Fruit fly (Drosophila melanogaster) whole organism, embryonic: Measurements from ENCODE around the gene osp.

Experiments
- Aef1 ChIP-seq: fragments of 200-800 bp; sonication (Bioruptor generic); IDR thresholded peaks from 3 replicates; pipeline ENCODE4 v1.3.6; 2022; ENCODE audit warnings: missing biosample characterization, missing genetic modification characterization
- Atf3 ChIP-seq: fragments of 200-800 bp; sonication (Bioruptor generic); optimal IDR thresholded peaks from 3 replicates; lab custom pipeline; 2016; ENCODE audit warnings: missing biosample characterization, missing genetic modification characterization
- CG10366 ChIP-seq: fragments of 200-800 bp; sonication (Bioruptor generic); IDR thresholded peaks from 2 replicates; pipeline ENCODE4 v1.3.6; 2022; ENCODE audit warnings: missing biosample characterization, missing genetic modification characterization
- CG10565 ChIP-seq: fragments of 200-800 bp; sonication (Bioruptor generic); optimal IDR thresholded peaks from 3 replicates; lab custom pipeline; 2016; ENCODE audit warnings: missing biosample characterization, mild to moderate bottlenecking, missing genetic modification characterization
- CG12744 ChIP-seq: fragments of 200-800 bp; sonication (Bioruptor generic); optimal IDR thresholded peaks from 2 replicates; lab custom pipeline; 2016; ENCODE audit warnings: missing biosample characterization, missing genetic modification characterization
- CG14710 ChIP-seq: fragments of 200-800 bp; sonication (Bioruptor generic); optimal IDR thresholded peaks from 3 replicates; lab custom pipeline; 2019; ENCODE audit warnings: missing biosample characterization, mild to moderate bottlenecking, missing genetic modification characterization, moderate library complexity
- CG17612 ChIP-seq: fragments of 200-800 bp; sonication (Bioruptor generic); IDR thresholded peaks from 2 replicates; pipeline ENCODE4 v1.3.6; 2022; ENCODE audit warnings: missing biosample characterization, missing genetic modification characterization
- CG17802 ChIP-seq: fragments of 200-800 bp; sonication (Bioruptor generic); optimal IDR thresholded peaks from 2 replicates; lab custom pipeline; 2018; ENCODE audit warnings: missing biosample characterization, mild to moderate bottlenecking, missing genetic modification characterization, moderate library complexity
- CG17912 ChIP-seq: fragments of 200-800 bp; sonication (Bioruptor generic); optimal IDR thresholded peaks from 2 replicates; lab custom pipeline; 2018; ENCODE audit warnings: missing biosample characterization, mild to moderate bottlenecking, missing genetic modification characterization
- CG18011 ChIP-seq: fragments of 200-800 bp; sonication (Bioruptor generic); optimal IDR thresholded peaks from 2 replicates; lab custom pipeline; 2017; ENCODE audit warnings: missing biosample characterization, missing genetic modification characterization, mild to moderate bottlenecking, moderate library complexity, missing genotype
- CG2875 ChIP-seq: fragments of 200-800 bp; sonication (Bioruptor generic); optimal IDR thresholded peaks from 2 replicates; lab custom pipeline; 2017; ENCODE audit warnings: missing biosample characterization, mild to moderate bottlenecking, missing genetic modification characterization, missing genetic modification reagents
- CG31224 ChIP-seq: fragments of 200-800 bp; sonication (Bioruptor generic); IDR thresholded peaks from 2 replicates; pipeline ENCODE4 v1.3.6; 2022; ENCODE audit warnings: missing biosample characterization, missing genetic modification characterization
- CG32772 ChIP-seq: fragments of 200-800 bp; sonication (Bioruptor generic); IDR thresholded peaks from 2 replicates; pipeline ENCODE4 v1.3.6; 2022; ENCODE audit warnings: missing biosample characterization, missing genetic modification characterization
- CG7372 ChIP-seq: fragments of 200-800 bp; sonication (Bioruptor generic); IDR thresholded peaks from 2 replicates; pipeline ENCODE4 v1.3.6; 2022; ENCODE audit warnings: missing biosample characterization, missing genetic modification characterization
- CG7987 ChIP-seq: fragments of 200-800 bp; sonication (Bioruptor generic); optimal IDR thresholded peaks from 2 replicates; lab custom pipeline; 2018; ENCODE audit warnings: missing biosample characterization, mild to moderate bottlenecking, missing genetic modification characterization, moderate library complexity
- CG8924 ChIP-seq: fragments of 200-800 bp; optimal IDR thresholded peaks from 3 replicates; lab custom pipeline; 2019; ENCODE audit warnings: missing biosample characterization, mild to moderate bottlenecking, missing genetic modification characterization, moderate library complexity
- CG9932 ChIP-seq: fragments of 200-800 bp; sonication (Bioruptor generic); IDR thresholded peaks from 2 replicates; pipeline ENCODE4 v1.3.6; 2022; ENCODE audit warnings: missing biosample characterization, missing genetic modification characterization
- D19A ChIP-seq: fragments of 200-800 bp; optimal IDR thresholded peaks from 3 replicates; lab custom pipeline; 2019; ENCODE audit warnings: missing biosample characterization, mild to moderate bottlenecking, missing genetic modification characterization, moderate library complexity
- Dip2 ChIP-seq: fragments of 200-800 bp; sonication (Bioruptor generic); IDR thresholded peaks from 2 replicates; pipeline ENCODE4 v1.3.6; 2022; ENCODE audit warnings: missing biosample characterization, missing genetic modification characterization
- Doc2 ChIP-seq: fragments of 200-800 bp; sonication (Bioruptor generic); IDR thresholded peaks from 2 replicates; pipeline ENCODE4 v1.3.6; 2022; ENCODE audit warnings: missing biosample characterization, missing genetic modification characterization
- Dref ChIP-seq: fragments of 200-800 bp; sonication (Bioruptor generic); IDR thresholded peaks from 2 replicates; pipeline ENCODE4 v1.3.6; 2022; ENCODE audit warnings: missing biosample characterization, missing genetic modification characterization
- E2f2 ChIP-seq: fragments of 200-800 bp; sonication (Bioruptor generic); IDR thresholded peaks from 2 replicates; pipeline ENCODE4 v1.3.6; 2022; ENCODE audit warnings: missing biosample characterization, missing genetic modification characterization
- Elba2 ChIP-seq: fragments of 200-800 bp; sonication (Bioruptor generic); optimal IDR thresholded peaks from 3 replicates; lab custom pipeline; 2016; ENCODE audit warnings: missing biosample characterization, missing genetic modification characterization
- Fer2 ChIP-seq: fragments of 200-800 bp; sonication (Bioruptor generic); optimal IDR thresholded peaks from 2 replicates; lab custom pipeline; 2018; ENCODE audit warnings: missing biosample characterization, mild to moderate bottlenecking, missing genetic modification characterization, moderate library complexity
- GATAe ChIP-seq: fragments of 200-800 bp; sonication (Bioruptor generic); conservative IDR thresholded peaks from 2 replicates; pipeline ENCODE4 v1.3.6; 2022; ENCODE audit warnings: missing biosample characterization, missing genetic modification characterization
- HLH54F ChIP-seq: fragments of 200-800 bp; sonication (Bioruptor generic); optimal IDR thresholded peaks from 3 replicates; lab custom pipeline; 2016; ENCODE audit warnings: missing biosample characterization, missing genetic modification characterization
- Hmx ChIP-seq: fragments of 200-800 bp; sonication (Bioruptor generic); optimal IDR thresholded peaks from 2 replicates; lab custom pipeline; 2016; ENCODE audit warnings: missing biosample characterization, missing genetic modification characterization
- MBD-R2 ChIP-seq: fragments of 200-800 bp; sonication (Bioruptor generic); IDR thresholded peaks from 2 replicates; pipeline ENCODE4 v1.3.6; 2022; ENCODE audit warnings: missing biosample characterization, missing genetic modification characterization
- Myb ChIP-seq: fragments of 200-800 bp; sonication (Bioruptor generic); optimal IDR thresholded peaks from 2 replicates; lab custom pipeline; 2016; ENCODE audit warnings: missing biosample characterization, missing genetic modification characterization
- Scr ChIP-seq: fragments of 200-800 bp; sonication (Bioruptor generic); IDR thresholded peaks from 2 replicates; pipeline ENCODE4 v1.3.6; 2022; ENCODE audit warnings: missing biosample characterization, missing genetic modification characterization; ENCODE audit not compliant: partially characterized antibody
- YL-1 ChIP-seq: fragments of 200-800 bp; sonication (Bioruptor generic); optimal IDR thresholded peaks from 3 replicates; lab custom pipeline; 2017; ENCODE audit warnings: missing biosample characterization, mild to moderate bottlenecking, missing genetic modification characterization
- ash1 ChIP-seq: fragments of 200-800 bp; sonication (Bioruptor generic); optimal IDR thresholded peaks from 2 replicates; lab custom pipeline; 2018; ENCODE audit warnings: missing biosample characterization, mild to moderate bottlenecking, missing genetic modification characterization
- cas ChIP-seq: fragments of 200-800 bp; sonication (Bioruptor generic); IDR thresholded peaks from 2 replicates; pipeline ENCODE4 v1.3.6; 2022; ENCODE audit warnings: missing biosample characterization, missing genetic modification characterization
- chif ChIP-seq, 2 experiments: fragments of 200-800 bp; sonication (Bioruptor generic); optimal IDR thresholded peaks; 3 replicates each; lab custom pipeline; 2016; ENCODE audit warnings: missing biosample characterization in 2 of 2, missing genetic modification characterization in 2 of 2
- dpn ChIP-seq, 2 experiments: fragments of 200-800 bp; sonication (Bioruptor generic); optimal IDR thresholded peaks; 3 replicates each; lab custom pipeline; 2016; ENCODE audit warnings: missing biosample characterization in 2 of 2, missing genetic modification characterization in 2 of 2
- en ChIP-seq: fragments of 200-800 bp; sonication (Bioruptor generic); optimal IDR thresholded peaks from 2 replicates; lab custom pipeline; 2016; ENCODE audit warnings: missing biosample characterization, missing genetic modification characterization
- ewg ChIP-seq: fragments of 200-800 bp; sonication (Bioruptor generic); optimal IDR thresholded peaks from 3 replicates; lab custom pipeline; 2017; ENCODE audit warnings: mild to moderate bottlenecking, missing biosample characterization, missing genetic modification reagents, missing genetic modification characterization
- ham ChIP-seq: fragments of 200-800 bp; sonication (Bioruptor generic); IDR thresholded peaks from 2 replicates; pipeline ENCODE4 v1.3.6; 2022; ENCODE audit warnings: missing biosample characterization, missing genetic modification characterization
- lbe ChIP-seq: fragments of 200-800 bp; sonication (Bioruptor generic); optimal IDR thresholded peaks from 2 replicates; lab custom pipeline; 2016; ENCODE audit warnings: missing biosample characterization, mild to moderate bottlenecking, missing genetic modification characterization
- mirr ChIP-seq: fragments of 200-800 bp; sonication (Bioruptor generic); optimal IDR thresholded peaks from 3 replicates; lab custom pipeline; 2018; ENCODE audit warnings: missing biosample characterization, mild to moderate bottlenecking, missing genetic modification characterization
- odd ChIP-seq: fragments of 200-800 bp; sonication (Bioruptor generic); optimal IDR thresholded peaks from 2 replicates; lab custom pipeline; 2017; ENCODE audit warnings: missing biosample characterization, mild to moderate bottlenecking, missing genetic modification characterization
- pnt ChIP-seq: fragments of 200-800 bp; sonication (Bioruptor generic); optimal IDR thresholded peaks from 3 replicates; lab custom pipeline; 2016; ENCODE audit warnings: missing biosample characterization, missing genetic modification characterization
- pros ChIP-seq: fragments of 200-800 bp; sonication (Bioruptor generic); optimal IDR thresholded peaks from 3 replicates; lab custom pipeline; 2019; ENCODE audit warnings: missing biosample characterization, mild to moderate bottlenecking, missing genetic modification characterization, moderate library complexity
- sc ChIP-seq, 3 experiments: fragments of >200 bp in 2 of 3; fragments of 200-800 bp in 1 of 3; sonication (Bioruptor generic) in 1 of 3; optimal IDR thresholded peaks; 2 replicates in 2 of 3; 3 replicates in 1 of 3; lab custom pipeline; 2017; ENCODE audit warnings: mild to moderate bottlenecking in 1 of 3, missing biosample characterization in 1 of 3, missing genetic modification characterization in 1 of 3, missing genetic modification reagents in 1 of 3
- sim ChIP-seq: fragments of 200-800 bp; sonication (Bioruptor generic); IDR thresholded peaks from 2 replicates; pipeline ENCODE4 v1.3.6; 2022; ENCODE audit warnings: missing biosample characterization, missing genetic modification characterization
- slou ChIP-seq: fragments of 200-800 bp; sonication (Bioruptor generic); optimal IDR thresholded peaks from 3 replicates; lab custom pipeline; 2016; ENCODE audit warnings: missing biosample characterization, missing genetic modification characterization
- stwl ChIP-seq: fragments of 200-800 bp; sonication (Bioruptor generic); optimal IDR thresholded peaks from 3 replicates; lab custom pipeline; 2018; ENCODE audit warnings: missing biosample characterization, mild to moderate bottlenecking, missing genetic modification characterization, moderate library complexity
- tin ChIP-seq: fragments of 200-800 bp; sonication (Bioruptor generic); optimal IDR thresholded peaks from 3 replicates; lab custom pipeline; 2016; ENCODE audit warnings: missing biosample characterization, missing genetic modification characterization
- tio ChIP-seq: fragments of 200-800 bp; sonication (Bioruptor generic); optimal IDR thresholded peaks from 2 replicates; lab custom pipeline; 2017; ENCODE audit warnings: missing biosample characterization, missing genetic modification characterization, inconsistent platforms
- tll ChIP-seq, 2 experiments: fragments of 200-800 bp in 1 of 2; fragments of >200 bp in 1 of 2; sonication (Bioruptor generic) in 1 of 2; optimal IDR thresholded peaks; 2 replicates each; lab custom pipeline; 2017 to 2019; ENCODE audit warnings: missing biosample characterization in 2 of 2, missing genetic modification characterization in 2 of 2, mild to moderate bottlenecking in 1 of 2, moderate library complexity in 1 of 2
- zf30C ChIP-seq: fragments of 200-800 bp; sonication (Bioruptor generic); optimal IDR thresholded peaks from 3 replicates; lab custom pipeline; 2018; ENCODE audit warnings: missing biosample characterization, mild to moderate bottlenecking, missing genetic modification characterization

Gene osp

DNA sequence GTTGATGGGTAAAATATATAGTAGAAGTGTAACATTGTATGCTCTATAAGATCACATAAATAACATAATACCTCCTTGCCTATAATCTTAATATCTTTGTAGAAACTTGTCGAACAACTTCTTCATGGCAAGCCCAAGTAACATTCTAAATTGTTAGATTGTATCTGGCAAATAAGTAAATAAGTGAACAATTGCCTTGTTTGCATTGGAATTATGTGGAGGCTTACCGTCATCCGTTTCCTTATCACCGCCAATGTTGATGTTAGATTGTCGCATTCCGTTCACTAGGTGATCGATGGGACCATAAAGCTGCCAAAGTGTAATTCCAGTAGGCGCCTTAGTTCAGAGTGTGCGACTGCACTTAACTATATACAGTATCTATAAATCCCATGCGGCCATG is 132.3 kb downstream of the osp start (continued):
- peak; percentile 85 for TF ChIP-seq CG12744 (GFP tag; lab: Kevin White, UChicago)
- TF ChIP-seq cas (GFP tag; lab: Robert Waterston, UW), result no peak
- TF ChIP-seq Dref, result no peak
- peak; percentile 65 for TF ChIP-seq tio (GFP tag; lab: Kevin White, UChicago)
- no peak for TF ChIP-seq lbe (GFP tag; lab: Kevin White, UChicago)
- no peak for TF ChIP-seq tll (GFP tag; optimal IDR thresholded peaks at IDR 0.05; lab: Kevin White, UChicago)
- no peak for TF ChIP-seq Hmx (GFP tag; lab: Kevin White, UChicago)
- TF ChIP-seq CG17802 (tag; lab: Kevin White, UChicago), result no peak
- TF ChIP-seq CG31224 (GFP tag; lab: Robert Waterston, UW), result no peak
- TF ChIP-seq Doc2 (GFP tag; lab: Robert Waterston, UW), result no peak
- TF ChIP-seq sc (optimal IDR thresholded peaks at IDR 0.05; lab: Kevin White, UChicago), result no peak
- peak; percentile 94 for TF ChIP-seq sc (GFP tag; optimal IDR thresholded peaks at IDR 0.05; lab: Kevin White, UChicago)
- TF ChIP-seq CG7372, result no peak
- peak; percentile 50 for TF ChIP-seq E2f2 (GFP tag; lab: Robert Waterston, UW)
- TF ChIP-seq Elba2, result no peak
- TF ChIP-seq CG8924 (tag; lab: Kevin White, UChicago), result peak; percentile 80
- TF ChIP-seq Aef1 (GFP tag; lab: Robert Waterston, UW), result no peak
- TF ChIP-seq CG18011 (GFP tag; lab: Kevin White, UChicago), result no peak
- peak; percentile 86 for TF ChIP-seq odd
- TF ChIP-seq dpn (GFP tag; optimal IDR thresholded peaks at IDR 0.05; lab: Kevin White, UChicago), result peak; percentile 54 to 83
- TF ChIP-seq D19A (tag; lab: Kevin White, UChicago), result peak; percentile 71
- no peak for TF ChIP-seq Dip2 (GFP tag; lab: Robert Waterston, UW)
- TF ChIP-seq CG14710 (tag; lab: Kevin White, UChicago), result peak; percentile 83
- TF ChIP-seq CG9932 (GFP tag; lab: Robert Waterston, UW), result no peak
- peak; percentile 84 to 92 for TF ChIP-seq chif (GFP tag; optimal IDR thresholded peaks at IDR 0.05; lab: Kevin White, UChicago)
- peak; percentile 78 for TF ChIP-seq CG10565
- TF ChIP-seq YL-1 (GFP tag; lab: Kevin White, UChicago), result peak; percentile 89
- peak; percentile 25; the same call in 1 of the 2 replicates for TF ChIP-seq CG17612 (GFP tag; lab: Robert Waterston, UW)
- TF ChIP-seq GATAe (GFP tag; lab: Robert Waterston, UW), result no peak
- peak; percentile 83 for TF ChIP-seq Atf3 (GFP tag; lab: Kevin White, UChicago)
- no peak for TF ChIP-seq zf30C
- peak; percentile 56 for TF ChIP-seq tin (GFP tag; lab: Kevin White, UChicago)
- TF ChIP-seq ewg (GFP tag; lab: Kevin White, UChicago), result peak; percentile 75
- TF ChIP-seq en (GFP tag; lab: Kevin White, UChicago), result peak; percentile 87
- peak; percentile 40 for TF ChIP-seq stwl (tag; lab: Kevin White, UChicago)
- peak; percentile 87 for TF ChIP-seq sim (GFP tag; lab: Robert Waterston, UW)
- TF ChIP-seq mirr (GFP tag; lab: Kevin White, UChicago), result peak; percentile 36
- peak; percentile 35 for TF ChIP-seq Myb (GFP tag; lab: Kevin White, UChicago)
- peak; percentile 84 for TF ChIP-seq pnt (GFP tag; lab: Kevin White, UChicago)
- peak; percentile 69 for TF ChIP-seq slou (GFP tag; lab: Kevin White, UChicago)
- TF ChIP-seq pros, result peak; percentile 8
- peak; percentile 96 for TF ChIP-seq CG2875 (GFP tag; lab: Kevin White, UChicago)
- TF ChIP-seq HLH54F (GFP tag; lab: Kevin White, UChicago), result peak; percentile 8
- 0 out of 2 replicates have a peak, but pooled peaks have one; percentile 28 for TF ChIP-seq CG32772 (GFP tag; lab: Robert Waterston, UW)
- TF ChIP-seq CG10366 (GFP tag; lab: Robert Waterston, UW), result peak; percentile 44; the same call in 1 of the 2 replicates
- no peak for TF ChIP-seq Fer2
- peak; percentile 34 for TF ChIP-seq ash1 (GFP tag; lab: Kevin White, UChicago)
- TF ChIP-seq MBD-R2 (GFP tag; lab: Robert Waterston, UW), result no peak
- TF ChIP-seq ham, result no peak
- TF ChIP-seq Scr (GFP tag; lab: Robert Waterston, UW), result no peak
- peak; percentile 25 for TF ChIP-seq CG17912
- peak; percentile 88 for TF ChIP-seq CG7987 (GFP tag; lab: Kevin White, UChicago)
